Fruit fly (Drosophila melanogaster) whole organism, wandering third instar larva: ENCODE results near the gene Muc91C.
A peak's percentile ranks its signal among the peaks of the same experiment; 100 is the strongest.

Experiments used
- Abd-B ChIP-seq: fragments of >200 bp; optimal IDR thresholded peaks from 2 replicates; lab custom pipeline; 2017; ENCODE audit warnings: missing biosample characterization, missing genetic modification characterization
- CG32264 ChIP-seq: fragments of 200-800 bp; sonication (Bioruptor generic); optimal IDR thresholded peaks from 2 replicates; lab custom pipeline; 2016; ENCODE audit warnings: missing biosample characterization, missing genetic modification characterization
- CG9705 ChIP-seq: fragments of 200-800 bp; sonication (Bioruptor generic); optimal IDR thresholded peaks from 2 replicates; lab custom pipeline; 2018; ENCODE audit warnings: missing biosample characterization, mild to moderate bottlenecking, missing genetic modification characterization
- CrebA ChIP-seq: fragments of 200-800 bp; sonication (Bioruptor generic); optimal IDR thresholded peaks from 2 replicates; lab custom pipeline; 2016; ENCODE audit warnings: missing biosample characterization, mild to moderate bottlenecking, missing genetic modification characterization, borderline replicate concordance
- Dfd ChIP-seq: fragments of >200 bp; optimal IDR thresholded peaks from 2 replicates; lab custom pipeline; 2017; ENCODE audit warnings: missing biosample characterization, missing genetic modification characterization
- Dif ChIP-seq: fragments of 200-275, 200-300 bp; sonication (Bioruptor generic); optimal IDR thresholded peaks from 2 replicates; lab custom pipeline; 2018; ENCODE audit warnings: missing biosample characterization, missing genetic modification characterization; ENCODE audit not compliant: partially characterized antibody
- GATAd ChIP-seq: sonication (Bioruptor generic); optimal IDR thresholded peaks from 2 replicates; lab custom pipeline; 2016; ENCODE audit warnings: missing biosample characterization, missing genetic modification characterization
- HLH106 ChIP-seq: fragments of 200-800 bp; optimal IDR thresholded peaks from 3 replicates; lab custom pipeline; 2019; ENCODE audit warnings: missing biosample characterization, mild to moderate bottlenecking, missing genetic modification characterization, moderate library complexity
- Hnf4 ChIP-seq: fragments of 200-800 bp; sonication (Bioruptor generic); optimal IDR thresholded peaks from 2 replicates; lab custom pipeline; 2016; ENCODE audit warnings: missing biosample characterization, mild to moderate bottlenecking, missing genetic modification characterization
- Hr78 ChIP-seq: fragments of >200 bp; optimal IDR thresholded peaks from 2 replicates; lab custom pipeline; 2017; ENCODE audit warnings: missing biosample characterization, missing genetic modification characterization
- Hr83 ChIP-seq: fragments of 200-300 bp; sonication (Bioruptor generic); optimal IDR thresholded peaks from 2 replicates; lab custom pipeline; 2016; ENCODE audit warnings: missing biosample characterization, mild to moderate bottlenecking, missing genetic modification characterization, moderate library complexity; ENCODE audit not compliant: poor library complexity, severe bottlenecking
- Jra ChIP-seq: sonication (Bioruptor generic); optimal IDR thresholded peaks from 2 replicates; lab custom pipeline; 2016; ENCODE audit warnings: missing biosample characterization, missing genetic modification characterization
- Mio ChIP-seq: sonication (Bioruptor generic); optimal IDR thresholded peaks from 2 replicates; lab custom pipeline; 2016; ENCODE audit warnings: missing biosample characterization, missing genetic modification characterization
- Myc ChIP-seq: fragments of >200 bp; optimal IDR thresholded peaks from 2 replicates; lab custom pipeline; 2017
- N ChIP-seq: fragments of >200 bp; optimal IDR thresholded peaks from 2 replicates; lab custom pipeline; 2018; ENCODE audit warnings: missing biosample characterization, missing external identifiers, missing genetic modification characterization
- OdsH ChIP-seq: fragments of 200-800 bp; sonication (Bioruptor generic); optimal IDR thresholded peaks from 2 replicates; lab custom pipeline; 2016; ENCODE audit warnings: missing biosample characterization, mild to moderate bottlenecking, missing genetic modification characterization
- Rel ChIP-seq, 2 experiments: fragments of 200-800 bp; sonication (Bioruptor generic) in 1 of 2; optimal IDR thresholded peaks; 2 replicates in 1 of 2; 3 replicates in 1 of 2; lab custom pipeline; 2016 to 2019; ENCODE audit warnings: mild to moderate bottlenecking in 2 of 2, missing biosample characterization in 2 of 2, missing genetic modification characterization in 2 of 2, moderate library complexity in 1 of 2
- Sp1 ChIP-seq: fragments of 200-800 bp; sonication (Bioruptor generic); optimal IDR thresholded peaks from 3 replicates; lab custom pipeline; 2019; ENCODE audit warnings: missing biosample characterization, mild to moderate bottlenecking, missing genetic modification characterization, moderate library complexity
- Vsx2 ChIP-seq: fragments of 200-300, 225-300 bp; sonication (Bioruptor generic); optimal IDR thresholded peaks from 2 replicates; lab custom pipeline; 2018; ENCODE audit warnings: missing biosample characterization, missing genetic modification characterization; ENCODE audit not compliant: partially characterized antibody
- br ChIP-seq: fragments of 200-800 bp; sonication (Bioruptor generic); optimal IDR thresholded peaks from 2 replicates; lab custom pipeline; 2016; ENCODE audit warnings: missing biosample characterization, missing genetic modification characterization
- brk ChIP-seq: fragments of 200-800 bp; sonication (Bioruptor generic); optimal IDR thresholded peaks from 2 replicates; lab custom pipeline; 2016; ENCODE audit warnings: missing biosample characterization, mild to moderate bottlenecking, missing genetic modification characterization
- dl ChIP-seq, 2 experiments: fragments of 175-275, 200-275 bp in 1 of 2; fragments of 200-275 bp in 1 of 2; sonication (Bioruptor generic); optimal IDR thresholded peaks; lab custom pipeline; 2018; ENCODE audit warnings: mild to moderate bottlenecking in 2 of 2, missing biosample characterization in 2 of 2, missing genetic modification characterization in 2 of 2, moderate library complexity in 2 of 2; ENCODE audit not compliant: partially characterized antibody in 2 of 2, insufficient read depth in 1 of 2
- dmrt93B ChIP-seq: fragments of 200-800 bp; sonication (Bioruptor generic); optimal IDR thresholded peaks from 2 replicates; lab custom pipeline; 2018; ENCODE audit warnings: missing biosample characterization, mild to moderate bottlenecking, missing genetic modification characterization
- dsf ChIP-seq: sonication (Bioruptor generic); optimal IDR thresholded peaks from 2 replicates; lab custom pipeline; 2016; ENCODE audit warnings: missing biosample characterization, missing genetic modification characterization, borderline replicate concordance
- ey ChIP-seq: fragments of 200-800 bp; sonication (Bioruptor generic); optimal IDR thresholded peaks from 2 replicates; lab custom pipeline; 2016; ENCODE audit warnings: missing biosample characterization, missing genetic modification characterization
- foxo ChIP-seq, 2 experiments: fragments of 200-800 bp; sonication (Bioruptor generic); optimal IDR thresholded peaks; 2 replicates in 1 of 2; 3 replicates in 1 of 2; lab custom pipeline; 2016 to 2017; ENCODE audit warnings: missing biosample characterization in 2 of 2, missing genetic modification characterization in 2 of 2
- fru ChIP-seq: fragments of 200-800 bp; sonication (Bioruptor generic); optimal IDR thresholded peaks from 3 replicates; lab custom pipeline; 2016; ENCODE audit warnings: missing biosample characterization, mild to moderate bottlenecking, missing genetic modification characterization
- h ChIP-seq: fragments of 200-800 bp; sonication (Bioruptor generic); optimal IDR thresholded peaks from 3 replicates; lab custom pipeline; 2016; ENCODE audit warnings: missing biosample characterization, mild to moderate bottlenecking, missing genetic modification characterization
- jim ChIP-seq: fragments of 175-275, 200-325 bp; sonication (Bioruptor generic); optimal IDR thresholded peaks from 2 replicates; lab custom pipeline; 2016; ENCODE audit warnings: missing biosample characterization, mild to moderate bottlenecking, missing genetic modification characterization
- lola ChIP-seq: fragments of >200 bp; optimal IDR thresholded peaks from 2 replicates; lab custom pipeline; 2017; ENCODE audit warnings: missing biosample characterization, missing genetic modification characterization
- pan ChIP-seq: fragments of >200 bp; optimal IDR thresholded peaks from 2 replicates; lab custom pipeline; 2017
- psq ChIP-seq: fragments of 200-800 bp; sonication (Bioruptor generic); optimal IDR thresholded peaks from 3 replicates; lab custom pipeline; 2017; ENCODE audit warnings: missing biosample characterization, mild to moderate bottlenecking, missing genetic modification characterization, moderate library complexity
- rgr ChIP-seq: fragments of 200-800 bp; sonication (Bioruptor generic); optimal IDR thresholded peaks from 3 replicates; lab custom pipeline; 2016; ENCODE audit warnings: missing biosample characterization, mild to moderate bottlenecking, missing genetic modification characterization
- sage ChIP-seq: fragments of 200-800 bp; sonication (Bioruptor generic); optimal IDR thresholded peaks from 2 replicates; lab custom pipeline; 2016; ENCODE audit warnings: missing biosample characterization, mild to moderate bottlenecking, missing genetic modification characterization
- sv ChIP-seq: fragments of 200-800 bp; sonication (Bioruptor generic); optimal IDR thresholded peaks from 3 replicates; lab custom pipeline; 2016; ENCODE audit warnings: missing biosample characterization, missing genetic modification characterization
- tai ChIP-seq: sonication (Bioruptor generic); optimal IDR thresholded peaks from 2 replicates; lab custom pipeline; 2016; ENCODE audit warnings: missing biosample characterization, missing genetic modification characterization
- usp ChIP-seq: fragments of >200 bp; optimal IDR thresholded peaks from 2 replicates; lab custom pipeline; 2017; ENCODE audit warnings: missing biosample characterization, missing genetic modification characterization
- woc ChIP-seq: sonication (Bioruptor generic); optimal IDR thresholded peaks from 2 replicates; lab custom pipeline; 2016; ENCODE audit warnings: missing biosample characterization, mild to moderate bottlenecking, missing genetic modification characterization

Muc91C gene

DNA sequence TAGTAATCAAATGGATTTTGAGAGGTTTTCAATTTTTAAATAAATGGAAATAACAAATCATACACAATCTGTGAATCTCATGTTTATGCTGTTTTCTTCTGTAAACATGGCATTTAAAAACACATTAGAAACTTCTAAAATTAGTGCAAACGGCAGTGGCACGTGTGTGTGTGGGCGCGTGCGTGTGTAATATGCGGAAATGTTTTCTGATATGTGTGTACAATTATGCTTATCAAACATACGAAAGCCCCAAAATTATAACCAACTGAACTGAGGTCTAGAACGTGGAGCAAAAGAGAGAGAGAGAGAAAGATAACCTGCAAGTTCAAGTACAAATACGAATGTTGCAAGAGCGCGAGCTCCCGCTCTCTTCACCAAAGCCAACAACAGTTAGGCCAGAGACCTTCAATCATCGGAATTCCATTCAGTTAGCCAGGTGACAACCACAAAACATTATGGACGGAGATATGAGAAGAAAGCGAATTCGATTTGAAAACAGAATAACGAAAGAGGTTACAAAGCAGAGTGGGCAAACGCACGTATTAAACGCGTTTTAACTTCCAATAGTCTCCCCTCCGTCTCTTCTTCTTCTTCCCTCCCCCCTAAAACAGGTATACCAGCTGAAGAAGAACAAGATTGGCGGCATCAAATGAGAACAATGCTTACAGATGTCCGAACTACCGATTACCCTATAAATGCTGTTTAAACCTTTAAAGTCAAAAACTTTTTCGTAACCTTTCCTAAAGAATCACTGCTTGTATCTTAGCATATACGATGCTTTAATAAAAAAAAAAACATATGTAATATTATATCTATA lies 48.7 kb upstream of the Muc91C start:
- TF ChIP-seq woc (GFP tag; lab: Kevin White, UChicago) = peak; percentile 92
- TF ChIP-seq jim = no peak
- TF ChIP-seq Hr78 (GFP tag; lab: Kevin White, UChicago) = no peak
- TF ChIP-seq CrebA (GFP tag; lab: Kevin White, UChicago) = no peak
- peak; percentile 72 for TF ChIP-seq Vsx2
- peak; percentile 90 for TF ChIP-seq CG32264
- TF ChIP-seq Abd-B (GFP tag; lab: Kevin White, UChicago) = no peak
- TF ChIP-seq Hr83 (GFP tag; lab: Kevin White, UChicago) = no peak
- peak; percentile 83 for TF ChIP-seq dsf (GFP tag; lab: Kevin White, UChicago)
- peak; percentile 91 for TF ChIP-seq sv (GFP tag; lab: Kevin White, UChicago)
- peak; percentile 89 for TF ChIP-seq CG9705 (GFP tag; lab: Kevin White, UChicago)
- peak; percentile 91 for TF ChIP-seq Rel (GFP tag; optimal IDR thresholded peaks at IDR 0.05; lab: Kevin White, UChicago)
- peak; percentile 75 for TF ChIP-seq Rel (tag; optimal IDR thresholded peaks at IDR 0.05; lab: Kevin White, UChicago)
- TF ChIP-seq Sp1 (GFP tag; lab: Kevin White, UChicago) = peak; percentile 98
- TF ChIP-seq rgr (GFP tag; lab: Kevin White, UChicago) = peak; percentile 98
- TF ChIP-seq pan (lab: Kevin White, UChicago) = no peak
- TF ChIP-seq br (GFP tag; lab: Kevin White, UChicago) = peak; percentile 92
- TF ChIP-seq fru (GFP tag; lab: Kevin White, UChicago) = peak; percentile 95
- TF ChIP-seq sage (GFP tag; lab: Kevin White, UChicago) = peak; percentile 95
- TF ChIP-seq tai (GFP tag; lab: Kevin White, UChicago) = no peak
- peak; percentile 98 for TF ChIP-seq HLH106 (tag; lab: Kevin White, UChicago)
- TF ChIP-seq dl (GFP tag; optimal IDR thresholded peaks at IDR 0.05; lab: Kevin White, UChicago; ENCODE audit: insufficient read depth in 1 of 2, partially characterized antibody in 2 of 2) = no peak
- TF ChIP-seq Hnf4 (GFP tag; lab: Kevin White, UChicago) = peak; percentile 92
- TF ChIP-seq Jra (GFP tag; lab: Kevin White, UChicago) = peak; percentile 68
- no peak for TF ChIP-seq lola (GFP tag; lab: Kevin White, UChicago)
- peak; percentile 25 for TF ChIP-seq Dif
- TF ChIP-seq ey = peak; percentile 94
- TF ChIP-seq dmrt93B = peak; percentile 92
- TF ChIP-seq psq (GFP tag; lab: Kevin White, UChicago) = peak; percentile 97
- TF ChIP-seq N (GFP tag; lab: Kevin White, UChicago) = no peak
- TF ChIP-seq Dfd = no peak
- peak; percentile 97 for TF ChIP-seq h (GFP tag; lab: Kevin White, UChicago)
- peak; percentile 61 for TF ChIP-seq Mio (GFP tag; lab: Kevin White, UChicago)
- TF ChIP-seq GATAd (GFP tag; lab: Kevin White, UChicago) = peak; percentile 76
- TF ChIP-seq OdsH (GFP tag; lab: Kevin White, UChicago) = peak; percentile 98
- no peak for TF ChIP-seq Myc (lab: Kevin White, UChicago)
- TF ChIP-seq brk (GFP tag; lab: Kevin White, UChicago) = peak; percentile 94
- TF ChIP-seq usp (GFP tag; lab: Kevin White, UChicago) = no peak
- TF ChIP-seq foxo (GFP tag; optimal IDR thresholded peaks at IDR 0.05; lab: Kevin White, UChicago) = peak; percentile 77 to 97
- TF ChIP-seq, all 38 proteins: peak for 25
